Fruit fly (Drosophila melanogaster) whole organism, adult: Measurements from ENCODE around the gene Herp.

ENCODE experiments used
- CG11617 ChIP-seq: fragments of 200-800 bp; sonication (Bioruptor generic); optimal IDR thresholded peaks from 2 replicates; lab custom pipeline; 2017; ENCODE audit warnings: mild to moderate bottlenecking, missing biosample characterization, missing genetic modification reagents, missing genetic modification characterization
- CG14711 ChIP-seq: fragments of 200-800 bp; sonication (Bioruptor generic); optimal IDR thresholded peaks from 2 replicates; lab custom pipeline; 2018; ENCODE audit warnings: missing biosample characterization, mild to moderate bottlenecking, missing genetic modification characterization, moderate library complexity
- kay ChIP-seq: fragments of 200-800 bp; sonication (Bioruptor generic); peaks from one replicate; lab custom pipeline; 2016; ENCODE audit warnings: missing biosample characterization, missing genetic modification characterization, borderline replicate concordance
- tj ChIP-seq: fragments of 200-800 bp; sonication (Bioruptor generic); optimal IDR thresholded peaks from 3 replicates; lab custom pipeline; 2017; ENCODE audit warnings: missing biosample characterization, mild to moderate bottlenecking, missing genetic modification characterization, moderate library complexity

DNA sequence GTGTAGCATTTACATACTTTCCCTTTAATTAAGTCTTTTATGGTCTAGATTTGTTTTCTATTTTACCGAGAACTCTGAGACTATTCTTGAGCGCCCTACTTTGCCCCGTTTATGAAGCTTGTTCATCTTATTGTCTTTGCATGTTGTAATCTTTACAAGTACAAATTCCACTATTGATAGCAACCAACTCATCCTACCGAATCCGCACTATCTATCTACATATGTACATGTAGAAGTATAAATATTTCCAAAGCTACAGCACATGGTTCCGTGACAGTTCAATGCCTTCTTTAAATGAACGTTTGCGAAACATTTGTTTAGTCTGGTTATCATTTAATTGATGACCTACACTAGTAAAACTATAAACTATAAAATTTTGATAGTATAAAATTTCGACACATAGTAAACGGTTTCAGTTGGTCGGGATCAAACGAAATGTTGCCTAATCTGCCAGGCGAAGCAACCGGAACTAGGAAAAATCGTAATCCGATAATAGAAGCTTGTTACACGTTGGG is 10.8 kb downstream of the Herp start:
- TF ChIP-seq kay (GFP tag; lab: Kevin White, UChicago) (peak; percentile 24), CG11617 (GFP tag; lab: Kevin White, UChicago) (no peak), CG14711 (tag; lab: Kevin White, UChicago) (no peak), tj (no peak)
